Worm (Caenorhabditis elegans) whole organism, early embryonic: Measurements from ENCODE around the gene str-220.

Experiments
- B0310.2 ChIP-seq: sonication (generic microtip); optimal IDR thresholded peaks from 2 replicates; lab custom pipeline; 2016; ENCODE audit warnings: mild to moderate bottlenecking, missing genetic modification characterization, missing compliant biosample characterization
- F13C5.2 ChIP-seq: sonication (generic microtip); optimal IDR thresholded peaks from 2 replicates; lab custom pipeline; 2017; ENCODE audit warnings: mild to moderate bottlenecking, missing genetic modification characterization, inconsistent platforms, missing compliant biosample characterization
- aly-1 ChIP-seq: sonication (generic microtip); optimal IDR thresholded peaks from 2 replicates; lab custom pipeline; 2016; ENCODE audit warnings: missing genetic modification characterization, missing compliant biosample characterization
- ama-1 ChIP-seq: fragments of 150-350 bp; optimal IDR thresholded peaks from 2 replicates; lab custom pipeline; 2014
- ceh-13 ChIP-seq: fragments of 200-800 bp; sonication (Bioruptor generic); optimal IDR thresholded peaks from 2 replicates; lab custom pipeline; 2018; ENCODE audit warnings: mild to moderate bottlenecking, missing genetic modification characterization, missing compliant biosample characterization
- ceh-36 ChIP-seq: sonication (generic microtip); optimal IDR thresholded peaks from 2 replicates; lab custom pipeline; 2016; ENCODE audit warnings: missing genetic modification characterization, inconsistent platforms, missing compliant biosample characterization
- ets-7 ChIP-seq: sonication (generic microtip); optimal IDR thresholded peaks from 2 replicates; lab custom pipeline; 2016; ENCODE audit warnings: missing genotype, missing genetic modification characterization, missing compliant biosample characterization
- flt-1 ChIP-seq: fragments of 200-800 bp; sonication (Bioruptor generic); IDR thresholded peaks from 2 replicates; pipeline ENCODE4 v1.3.6; 2022; ENCODE audit warnings: missing genetic modification characterization, missing compliant biosample characterization
- hmbx-1 ChIP-seq: sonication (generic microtip); optimal IDR thresholded peaks from 2 replicates; lab custom pipeline; 2016; ENCODE audit warnings: mild to moderate bottlenecking, missing genetic modification characterization, missing compliant biosample characterization
- hmg-4 ChIP-seq: fragments of 200-800 bp; sonication (Bioruptor generic); optimal IDR thresholded peaks from 2 replicates; lab custom pipeline; 2018; ENCODE audit warnings: mild to moderate bottlenecking, missing genetic modification characterization, missing compliant biosample characterization
- hnd-1 ChIP-seq: sonication (generic microtip); optimal IDR thresholded peaks from 2 replicates; lab custom pipeline; 2016; ENCODE audit warnings: missing genetic modification characterization, missing compliant biosample characterization
- pes-1 ChIP-seq: fragments of 200-800 bp; sonication (Bioruptor generic); IDR thresholded peaks from 2 replicates; pipeline ENCODE4 v1.3.6; 2022; ENCODE audit warnings: missing genetic modification reagents, missing genetic modification characterization, missing compliant biosample characterization
- scrt-1 ChIP-seq: fragments of 200-800 bp; sonication (Bioruptor generic); IDR thresholded peaks from 2 replicates; pipeline ENCODE4 v1.3.6; 2022; ENCODE audit warnings: missing genetic modification characterization, missing compliant biosample characterization
- sea-1 ChIP-seq: fragments of 200-800 bp; sonication (Bioruptor generic); conservative IDR thresholded peaks from 2 replicates; pipeline ENCODE4 v1.3.6; 2022; ENCODE audit warnings: missing genetic modification characterization, missing compliant biosample characterization
- tbx-11 ChIP-seq: fragments of 200-800 bp; sonication (Bioruptor generic); IDR thresholded peaks from 2 replicates; pipeline ENCODE4 v1.3.6; 2022; ENCODE audit warnings: missing genetic modification characterization, missing compliant biosample characterization
- tbx-37 ChIP-seq: fragments of 200-800 bp; sonication (Bioruptor generic); conservative IDR thresholded peaks from 2 replicates; pipeline ENCODE4 v1.3.6; 2022; ENCODE audit warnings: missing genetic modification reagents, missing genetic modification characterization, missing compliant biosample characterization
- tra-4 ChIP-seq: sonication (generic microtip); optimal IDR thresholded peaks from 2 replicates; lab custom pipeline; 2017; ENCODE audit warnings: missing genetic modification characterization, missing compliant biosample characterization

str-220 gene

DNA sequence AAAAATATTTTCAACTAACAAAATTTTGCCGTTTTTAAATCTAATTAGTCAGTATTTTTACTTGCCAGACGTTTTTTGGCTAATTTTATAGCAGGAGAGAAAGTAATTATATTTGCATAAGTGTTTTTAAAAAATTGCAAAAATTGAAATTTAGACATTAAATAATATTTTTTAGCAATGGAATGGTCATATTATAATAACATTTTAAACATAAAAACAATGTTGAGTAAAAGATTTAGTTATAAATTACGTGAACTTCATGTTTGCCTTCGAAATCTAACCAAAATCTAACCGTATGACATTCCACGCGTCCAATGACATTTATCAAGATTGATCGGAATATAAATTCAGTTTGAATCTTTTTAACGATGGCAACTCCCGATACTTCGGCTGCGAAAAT is 16.8 kb downstream of the str-220 start, which contains the start of gene C34D4.2:
TSS of gene C34D4.2 (plus strand) at position 301 of the 400 bp plus-strand sequence.
- TF ChIP-seq ets-7 (tag; lab: Kevin White, UChicago) (no peak), flt-1 (no peak), tra-4 (no peak), hmg-4 (GFP tag; lab: Kevin White, UChicago) (no peak), ceh-13 (GFP tag; lab: Kevin White, UChicago) (no peak), hmbx-1 (tag; lab: Kevin White, UChicago) (no peak), hnd-1 (tag; lab: Kevin White, UChicago) (no peak), scrt-1 (no peak), ceh-36 (tag; lab: Kevin White, UChicago) (no peak), ama-1 (lab: Kevin White, UChicago) (no peak), B0310.2 (tag; lab: Kevin White, UChicago) (no peak), aly-1 (tag; lab: Kevin White, UChicago) (no peak), tbx-11 (GFP tag; lab: Robert Waterston, UW) (no peak)

DNA sequence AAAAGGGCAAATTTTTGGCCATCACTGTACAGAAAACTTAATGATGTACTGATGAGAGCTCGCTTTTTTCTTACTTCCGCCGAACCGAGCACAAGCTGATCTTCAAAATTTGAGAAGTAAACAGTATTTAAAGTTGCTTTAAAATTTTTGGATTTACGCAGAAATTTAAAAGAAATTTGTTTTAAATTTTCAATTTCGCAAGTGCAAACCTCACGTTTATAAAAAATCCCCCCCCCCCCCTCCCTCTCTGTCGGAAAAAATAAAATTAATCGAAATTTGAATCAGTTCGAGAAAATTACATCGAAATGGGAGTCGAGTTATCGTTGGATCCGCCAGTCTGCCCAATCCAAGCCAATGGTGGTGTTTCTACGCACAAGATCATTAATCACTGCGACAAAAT is 17.8 kb downstream of the str-220 start, which contains the start of gene C34D4.3:
TSS of gene C34D4.3 (plus strand) at position 301 of the 400 bp plus-strand sequence.
- TF ChIP-seq tbx-11 (GFP tag; lab: Robert Waterston, UW), result no peak
- no peak for TF ChIP-seq hmbx-1 (tag; lab: Kevin White, UChicago)
- TF ChIP-seq sea-1 (GFP tag; lab: Robert Waterston, UW), result no peak
- no peak for TF ChIP-seq scrt-1
- no peak for TF ChIP-seq aly-1 (tag; lab: Kevin White, UChicago)
- TF ChIP-seq pes-1, result no peak
- no peak for TF ChIP-seq ama-1 (lab: Kevin White, UChicago)
- TF ChIP-seq ets-7 (tag; lab: Kevin White, UChicago), result no peak
- TF ChIP-seq ceh-13 (GFP tag; lab: Kevin White, UChicago), result no peak

DNA sequence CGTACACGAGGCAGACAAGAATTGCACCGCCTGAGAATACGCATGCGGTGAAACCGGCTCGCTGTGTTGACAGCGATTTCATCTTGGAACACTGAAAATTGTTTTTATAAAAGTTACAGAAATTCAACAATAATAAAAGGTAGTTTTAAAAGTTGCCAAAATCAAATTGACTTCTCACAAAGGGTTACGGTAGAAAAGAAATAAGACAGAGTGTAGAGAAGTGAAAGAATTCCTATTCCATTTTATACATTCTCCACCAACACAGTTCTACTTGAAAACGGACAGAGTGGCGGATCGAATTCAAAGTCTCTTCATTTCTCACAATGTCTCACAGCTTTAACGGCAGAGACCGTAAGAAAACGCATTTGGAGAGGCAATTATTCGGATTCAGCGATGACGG is 18.7 kb downstream of the str-220 start, which contains the start of gene col-113:
TSS of gene col-113 (minus strand) at position 101 of the 400 bp plus-strand sequence.
- TF ChIP-seq tra-4 (no peak), hmbx-1 (tag; lab: Kevin White, UChicago) (no peak), aly-1 (tag; lab: Kevin White, UChicago) (no peak), sea-1 (GFP tag; lab: Robert Waterston, UW) (no peak), ceh-13 (GFP tag; lab: Kevin White, UChicago) (no peak), B0310.2 (tag; lab: Kevin White, UChicago) (no peak), hmg-4 (GFP tag; lab: Kevin White, UChicago) (no peak), tbx-11 (GFP tag; lab: Robert Waterston, UW) (no peak), ets-7 (tag; lab: Kevin White, UChicago) (no peak), scrt-1 (no peak), pes-1 (no peak)

DNA sequence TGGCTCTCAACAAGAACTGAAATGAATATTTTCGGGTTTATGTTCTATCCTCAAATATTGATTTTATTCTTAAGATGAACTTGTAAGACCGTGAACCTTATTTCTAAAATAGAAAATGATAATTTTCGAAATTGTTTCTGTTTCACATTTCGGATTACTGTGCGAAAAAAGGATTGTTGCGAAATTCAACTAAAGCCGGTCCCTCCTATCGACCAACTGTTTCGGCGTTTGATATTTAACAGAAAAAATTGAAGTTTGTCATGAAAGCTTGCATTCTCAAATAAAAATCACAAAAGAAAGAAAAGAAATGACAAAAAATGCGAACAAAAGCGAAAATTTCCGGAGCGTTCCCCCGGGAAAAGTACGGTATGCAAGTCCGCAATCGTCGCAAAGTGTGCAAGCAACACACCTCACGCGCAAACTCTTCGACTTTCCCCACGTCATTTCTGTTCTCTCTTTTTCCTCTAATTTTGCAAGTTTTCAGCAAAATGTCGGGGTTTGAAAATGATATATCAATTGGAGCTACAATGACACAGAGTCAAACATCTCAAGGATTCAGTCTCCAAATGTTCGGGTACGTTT is 22.0 kb downstream of the str-220 start, which contains the start of gene C34D4.4:
TSS of gene C34D4.4 (plus strand) at position 342 of the 582 bp plus-strand sequence.
- TF ChIP-seq hmg-4 (GFP tag; lab: Kevin White, UChicago), result peak; percentile 14
- no peak for TF ChIP-seq ets-7 (tag; lab: Kevin White, UChicago)
- TF ChIP-seq hnd-1 (tag; lab: Kevin White, UChicago), result no peak

DNA sequence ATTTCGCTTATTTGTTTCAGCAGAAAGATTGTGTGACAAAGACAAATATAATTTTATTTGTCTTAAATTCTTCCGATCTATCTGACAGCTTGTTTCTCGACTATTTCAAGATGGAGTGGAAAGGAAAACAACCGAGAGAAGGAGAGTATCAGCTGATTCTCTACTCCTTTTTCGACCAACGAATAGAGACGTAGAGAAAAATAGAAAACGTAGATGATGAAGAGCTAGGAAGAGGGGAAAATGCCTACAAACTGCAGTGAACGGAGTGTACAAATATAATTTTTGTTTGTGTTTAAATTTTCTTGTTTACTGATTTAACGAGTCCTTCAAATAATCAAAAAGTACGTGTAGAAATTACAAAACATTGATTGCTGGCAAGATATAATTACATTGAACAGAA is 23.4 kb downstream of the str-220 start:
- TF ChIP-seq ets-7 (tag; lab: Kevin White, UChicago), result no peak
- TF ChIP-seq ama-1 (lab: Kevin White, UChicago), result no peak
- TF ChIP-seq sea-1 (GFP tag; lab: Robert Waterston, UW), result no peak

DNA sequence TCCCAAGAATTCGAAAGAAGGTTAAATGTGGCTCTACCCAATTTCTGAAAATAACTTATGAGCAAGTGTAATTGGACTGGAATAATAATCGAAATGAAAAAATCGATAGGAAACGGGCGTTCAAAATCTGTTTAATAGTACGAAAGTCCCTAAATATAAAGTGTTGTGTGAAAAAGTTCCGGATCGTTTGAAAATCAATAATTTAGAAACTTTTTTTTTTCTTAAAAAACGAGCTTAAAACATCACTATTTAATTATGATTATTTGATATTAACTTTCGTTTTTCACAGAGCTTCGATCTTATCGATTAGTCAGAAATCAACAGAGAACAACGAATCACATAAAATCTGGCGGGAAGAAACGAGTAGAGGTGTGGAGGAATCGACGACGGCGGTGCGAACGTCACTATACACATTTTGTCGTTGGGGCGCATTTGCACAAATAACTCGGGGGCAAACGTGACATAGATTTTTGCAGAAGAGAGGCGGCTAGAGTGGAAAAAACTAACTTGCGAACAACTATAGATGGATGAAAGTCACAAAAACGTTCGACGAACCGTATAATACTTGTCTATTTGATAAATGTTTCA is 26.4 kb downstream of the str-220 start, which contains the start of gene hecd-1:
TSS of gene hecd-1 (minus strand) at position 51 of the 588 bp plus-strand sequence.
- TF ChIP-seq hmg-4 (GFP tag; lab: Kevin White, UChicago), result no peak
- no peak for TF ChIP-seq hmbx-1 (tag; lab: Kevin White, UChicago)
- TF ChIP-seq tbx-11 (GFP tag; lab: Robert Waterston, UW), result no peak
- no peak for TF ChIP-seq pes-1
- TF ChIP-seq hnd-1 (tag; lab: Kevin White, UChicago), result no peak
- no peak for TF ChIP-seq aly-1 (tag; lab: Kevin White, UChicago)
- no peak for TF ChIP-seq tbx-37 (GFP tag; lab: Robert Waterston, UW)

DNA sequence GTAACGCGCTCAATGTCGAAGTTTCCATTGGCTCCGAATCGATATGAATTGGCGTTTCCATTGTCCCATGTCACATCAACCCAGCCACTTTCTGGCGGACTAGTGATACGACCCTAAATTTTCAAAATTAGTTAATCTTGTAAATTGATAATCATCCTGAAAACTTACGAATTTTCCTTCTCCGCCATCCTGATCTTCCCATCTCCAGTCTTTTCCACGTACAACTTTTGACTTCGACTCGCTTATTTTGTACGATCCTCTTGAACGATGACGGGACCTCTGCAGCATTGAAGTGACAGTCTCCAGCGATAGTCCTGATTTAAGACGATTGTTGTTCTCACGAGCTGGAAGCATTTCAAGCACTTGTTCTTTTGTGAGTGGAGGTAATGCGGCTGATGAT is 32.0 kb downstream of the str-220 start:
- TF ChIP-seq B0310.2 (tag; lab: Kevin White, UChicago), result no peak
- TF ChIP-seq F13C5.2 (tag; lab: Kevin White, UChicago), result no peak
- TF ChIP-seq ama-1 (lab: Kevin White, UChicago), result no peak
- no peak for TF ChIP-seq ceh-13 (GFP tag; lab: Kevin White, UChicago)
- no peak for TF ChIP-seq pes-1
- no peak for TF ChIP-seq aly-1 (tag; lab: Kevin White, UChicago)
- TF ChIP-seq ets-7 (tag; lab: Kevin White, UChicago), result no peak
- TF ChIP-seq hmg-4 (GFP tag; lab: Kevin White, UChicago), result no peak
- no peak for TF ChIP-seq hmbx-1 (tag; lab: Kevin White, UChicago)
- no peak for TF ChIP-seq hnd-1 (tag; lab: Kevin White, UChicago)
- TF ChIP-seq ceh-36 (tag; lab: Kevin White, UChicago), result no peak
- TF ChIP-seq tra-4, result no peak
- TF ChIP-seq sea-1 (GFP tag; lab: Robert Waterston, UW), result no peak
- TF ChIP-seq tbx-37 (GFP tag; lab: Robert Waterston, UW), result no peak
- no peak for TF ChIP-seq scrt-1
- no peak for TF ChIP-seq tbx-11 (GFP tag; lab: Robert Waterston, UW)
- TF ChIP-seq flt-1, result no peak
